Worm (Caenorhabditis elegans) whole organism, late embryonic: Measurements from ENCODE around the gene fbxa-184.

Experiments
- ahr-1 ChIP-seq: sonication (generic microtip); optimal IDR thresholded peaks from 2 replicates; lab custom pipeline; 2016; ENCODE audit warnings: missing genetic modification characterization, missing compliant biosample characterization
- ama-1 ChIP-seq: fragments of 150-350 bp; optimal IDR thresholded peaks from 2 replicates; lab custom pipeline; 2014
- ceh-9 ChIP-seq: sonication (generic microtip); optimal IDR thresholded peaks from 2 replicates; lab custom pipeline; 2016; ENCODE audit warnings: mild to moderate bottlenecking, missing genetic modification characterization, inconsistent platforms, missing compliant biosample characterization
- fkh-10 ChIP-seq: fragments of 150-350 bp; optimal IDR thresholded peaks from 2 replicates; lab custom pipeline; 2014; ENCODE audit warnings: missing biosample characterization, missing genetic modification reagents, missing genetic modification characterization
- pha-4 ChIP-seq: fragments of 150-350 bp; optimal IDR thresholded peaks from 2 replicates; lab custom pipeline; 2018; ENCODE audit warnings: missing biosample characterization, missing genetic modification reagents, missing genetic modification characterization
- tbx-7 ChIP-seq: sonication (generic microtip); optimal IDR thresholded peaks from 2 replicates; lab custom pipeline; 2016; ENCODE audit warnings: missing genotype, missing genetic modification characterization, missing compliant biosample characterization

- TF ChIP-seq pha-4 (tag; lab: Kevin White, UChicago) (no peak), tbx-7 (tag; lab: Kevin White, UChicago) (no peak), ahr-1 (no peak), ama-1 (lab: Kevin White, UChicago) (no peak), fkh-10 (GFP tag; lab: Kevin White, UChicago) (no peak), ceh-9 (tag; lab: Kevin White, UChicago) (no peak)
These were observed 34.1 kb downstream of the fbxa-184 start, which contains the start of gene clec-19 for ce11 chrII:1744183-1744582.
